Worm (Caenorhabditis elegans) whole organism, L1 larva: ENCODE results near the gene Y45F3A.8.

Source experiments
- ceh-82 ChIP-seq, 3 experiments: fragments of 150-350 bp in 1 of 3; sonication (generic microtip) in 2 of 3; optimal IDR thresholded peaks; 2 replicates each; lab custom pipeline; 2014 to 2017; ENCODE audit warnings: missing biosample characterization in 3 of 3, missing genetic modification characterization in 3 of 3
- nhr-12 ChIP-seq: sonication (generic microtip); optimal IDR thresholded peaks from 2 replicates; lab custom pipeline; 2017; ENCODE audit warnings: missing biosample characterization, missing genetic modification characterization
- nhr-28 ChIP-seq: fragments of 150-350 bp; optimal IDR thresholded peaks from 2 replicates; lab custom pipeline; 2014; ENCODE audit warnings: missing biosample characterization, missing genetic modification characterization
- nhr-85 ChIP-seq: sonication (generic microtip); peaks from one replicate; lab custom pipeline; 2016; ENCODE audit warnings: missing genetic modification characterization, inconsistent platforms, missing compliant biosample characterization

DNA sequence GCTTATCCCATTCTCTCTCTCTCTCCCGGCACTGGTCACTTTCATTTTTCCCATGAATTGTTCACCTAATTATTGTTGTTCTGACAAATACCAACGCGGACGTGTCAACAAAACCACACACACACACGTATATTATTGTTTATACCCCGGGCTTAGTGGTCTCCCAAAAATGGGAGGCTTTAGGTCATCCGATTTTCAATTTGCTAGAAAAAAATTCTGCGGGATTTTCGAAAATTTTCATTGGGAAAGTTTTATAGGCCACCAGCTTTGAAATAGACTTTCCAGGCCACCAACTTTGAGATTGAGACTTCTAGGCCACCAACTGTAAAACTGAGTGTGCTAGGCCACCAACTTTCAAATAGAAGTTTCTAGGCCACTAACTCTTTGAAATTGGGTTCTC is 45.3 kb upstream of the Y45F3A.8 start:
- no peak for TF ChIP-seq ceh-82 (tag; optimal IDR thresholded peaks at IDR 0.05; lab: Kevin White, UChicago)
- TF ChIP-seq nhr-12 (tag; lab: Kevin White, UChicago): no peak
- no peak for TF ChIP-seq nhr-85
- no peak for TF ChIP-seq nhr-28 (tag; lab: Kevin White, UChicago)
